Worm (Caenorhabditis elegans) whole organism, L2 larva: Measurements from ENCODE around the gene F43C9.1.

Source experiments
- ZK546.5 ChIP-seq: sonication (generic microtip); optimal IDR thresholded peaks from 2 replicates; lab custom pipeline; 2017; ENCODE audit warnings: missing biosample characterization, missing genetic modification characterization
- blmp-1 ChIP-seq: sonication (generic microtip); optimal IDR thresholded peaks from 2 replicates; lab custom pipeline; 2017; ENCODE audit warnings: missing genetic modification characterization, mild to moderate bottlenecking, missing compliant biosample characterization, antibody characterized with exemption, moderate library complexity; ENCODE audit not compliant: insufficient read depth
- lin-13 ChIP-seq: fragments of 150-350 bp; optimal IDR thresholded peaks from 2 replicates; lab custom pipeline; 2014; ENCODE audit warnings: missing biosample characterization, missing genetic modification reagents, missing genetic modification characterization
- nhr-10 ChIP-seq: sonication (generic microtip); optimal IDR thresholded peaks from 2 replicates; lab custom pipeline; 2017; ENCODE audit warnings: missing biosample characterization, missing genetic modification characterization
- skn-1 ChIP-seq: sonication (generic microtip); optimal IDR thresholded peaks from 2 replicates; lab custom pipeline; 2017; ENCODE audit warnings: missing biosample characterization, missing genetic modification characterization
- sma-9 ChIP-seq, 2 experiments: fragments of 150-350 bp in 1 of 2; sonication (generic microtip) in 1 of 2; optimal IDR thresholded peaks; 2 replicates each; lab custom pipeline; 2014 to 2016; ENCODE audit warnings: missing genetic modification characterization in 2 of 2, mild to moderate bottlenecking in 1 of 2, missing biosample characterization in 1 of 2, missing compliant biosample characterization in 1 of 2, missing genetic modification reagents in 1 of 2, moderate library complexity in 1 of 2
- unc-62 ChIP-seq: fragments of 150-350 bp; optimal IDR thresholded peaks from 2 replicates; lab custom pipeline; 2014; ENCODE audit warnings: missing biosample characterization, missing genetic modification reagents, missing genetic modification characterization
- zag-1 ChIP-seq: fragments of 150-350 bp; optimal IDR thresholded peaks from 2 replicates; lab custom pipeline; 2014; ENCODE audit warnings: missing biosample characterization, missing genetic modification characterization
- ztf-11 ChIP-seq: sonication (generic microtip); optimal IDR thresholded peaks from 2 replicates; lab custom pipeline; 2017; ENCODE audit warnings: missing biosample characterization, missing genetic modification characterization

- TF ChIP-seq ztf-11 (tag; lab: Kevin White, UChicago) (no peak), blmp-1 (no peak), unc-62 (no peak), lin-13 (GFP tag; lab: Kevin White, UChicago) (no peak), zag-1 (tag; lab: Kevin White, UChicago) (no peak), skn-1 (tag; lab: Kevin White, UChicago) (no peak), sma-9 (GFP tag; optimal IDR thresholded peaks at IDR 0.05; lab: Kevin White, UChicago) (no peak), sma-9 (tag; optimal IDR thresholded peaks at IDR 0.05; lab: Kevin White, UChicago) (no peak), ZK546.5 (no peak), nhr-10 (tag; lab: Kevin White, UChicago) (no peak)
Observed at ce11 chrX:4802255-4802654, 9.2 kb downstream of the F43C9.1 start.
